Worm (Caenorhabditis elegans): ENCODE results near the gene T25D3.3.

Gene T25D3.3

DNA sequence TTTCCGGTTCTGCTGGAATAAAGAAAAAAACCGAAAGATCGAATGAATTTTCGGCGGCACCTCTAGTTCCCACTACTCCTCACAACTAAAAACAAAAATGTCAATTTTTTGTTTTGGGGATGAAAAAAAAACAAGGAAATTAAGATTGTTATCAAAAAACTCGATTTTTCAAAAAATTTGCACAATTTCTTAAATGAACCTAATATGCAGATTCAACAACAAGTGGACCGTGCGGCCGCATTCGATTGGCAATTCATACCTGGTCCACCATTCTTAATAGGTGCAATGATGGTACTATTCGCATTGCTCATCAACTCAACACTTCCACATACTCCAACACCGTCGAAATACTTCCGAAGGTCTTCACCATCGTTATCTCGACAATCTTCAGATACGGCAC is 888 bp upstream of the T25D3.3 start:
- TF ChIP-seq unc-86 (tag; optimal IDR thresholded peaks at IDR 0.05) (no peak), fkh-4 (tag; optimal IDR thresholded peaks at IDR 0.05; ENCODE audit: borderline replicate concordance) (no peak), hpl-2 (GFP tag; optimal IDR thresholded peaks at IDR 0.05) (no peak), aha-1 (tag; optimal IDR thresholded peaks at IDR 0.05) (no peak), jun-1 (tag; optimal IDR thresholded peaks at IDR 0.05) (no peak), efl-3 (GFP tag; optimal IDR thresholded peaks at IDR 0.05) (no peak), nhr-19 (GFP tag; conservative IDR thresholded peaks at IDR 0.05) (no peak)

ce11 chrII:155904-156303 is 3.5 kb downstream of the T25D3.3 start, which contains the start of gene mrpl-28:
Gene mrpl-28, minus strand, starts transcription at chrII:156009.
- TF ChIP-seq pqm-1 (tag; optimal IDR thresholded peaks at IDR 0.05) (peak; percentile 19), tbx-2 (tag; optimal IDR thresholded peaks at IDR 0.05) (peak; percentile 97), aly-2 (tag; optimal IDR thresholded peaks at IDR 0.05) (peak; percentile 92), alr-1 (tag; optimal IDR thresholded peaks at IDR 0.05; ENCODE audit: borderline replicate concordance) (no peak), ceh-88 (GFP tag; IDR thresholded peaks at IDR 0.05) (peak; percentile 92), ceh-63 (GFP tag; optimal IDR thresholded peaks at IDR 0.05) (no peak), efl-3 (GFP tag; optimal IDR thresholded peaks at IDR 0.05) (no peak), zag-1 (tag; optimal IDR thresholded peaks at IDR 0.05) (peak; percentile 56), ceh-82 (tag; optimal IDR thresholded peaks at IDR 0.05) (peak; percentile 94 to 97 (median 95)), ces-1 (GFP tag; optimal IDR thresholded peaks at IDR 0.05) (no peak), lsy-2 (tag; optimal IDR thresholded peaks at IDR 0.05) (peak; percentile 94 to 95), tlp-1 (tag; optimal IDR thresholded peaks at IDR 0.05) (no peak), ceh-90 (tag; optimal IDR thresholded peaks at IDR 0.05) (peak; percentile 72), ama-1 (optimal IDR thresholded peaks at IDR 0.05) (peak; percentile 59), mep-1 (tag; optimal IDR thresholded peaks at IDR 0.05) (peak; percentile 97), nhr-12 (tag; optimal IDR thresholded peaks at IDR 0.05) (peak; percentile 52), nhr-47 (tag; optimal IDR thresholded peaks at IDR 0.05) (peak; percentile 98), hlh-17 (GFP tag; optimal IDR thresholded peaks at IDR 0.05; ENCODE audit: borderline replicate concordance) (no peak), swsn-7 (tag; optimal IDR thresholded peaks at IDR 0.05) (peak; percentile 97), lin-39 (tag; optimal IDR thresholded peaks at IDR 0.05) (peak; percentile 95), hpl-2 (GFP tag; optimal IDR thresholded peaks at IDR 0.05) (peak; percentile 33), rnt-1 (tag; optimal IDR thresholded peaks at IDR 0.05) (peak; percentile 97), dsc-1 (tag; optimal IDR thresholded peaks at IDR 0.05) (peak; percentile 95), C34B4.2 (tag; optimal IDR thresholded peaks at IDR 0.05) (peak; percentile 27), ztf-4 (tag; optimal IDR thresholded peaks at IDR 0.05) (peak; percentile 93), lin-35 (GFP tag; optimal IDR thresholded peaks at IDR 0.05) (peak; percentile 95 to 98), nhr-71 (tag; optimal IDR thresholded peaks at IDR 0.05) (peak; percentile 98), egl-13 (tag; optimal IDR thresholded peaks at IDR 0.05) (peak; percentile 94), lin-14 (GFP tag; optimal IDR thresholded peaks at IDR 0.05) (peak; percentile 95), unc-62 (GFP tag; optimal IDR thresholded peaks at IDR 0.05) (no peak), xbp-1 (tag; optimal IDR thresholded peaks at IDR 0.05) (peak; percentile 96), fkh-4 (tag; optimal IDR thresholded peaks at IDR 0.05; ENCODE audit: borderline replicate concordance) (peak; percentile 74), pax-3 (tag; optimal IDR thresholded peaks at IDR 0.05) (peak; percentile 89), zip-4 (GFP tag; optimal IDR thresholded peaks at IDR 0.05) (peak; percentile 89), jun-1 (tag; optimal IDR thresholded peaks at IDR 0.05) (peak; percentile 90), elt-3 (tag; optimal IDR thresholded peaks at IDR 0.05) (peak in 3 of 6 experiments; percentile 61 to 89 (median 84)), egl-27 (tag; optimal IDR thresholded peaks at IDR 0.05) (peak in 1 of 2 experiments; percentile 40), lin-15B (tag; optimal IDR thresholded peaks at IDR 0.05) (peak; percentile 97), snu-23 (GFP tag; optimal IDR thresholded peaks at IDR 0.05) (peak; percentile 98), nhr-19 (GFP tag; conservative IDR thresholded peaks at IDR 0.05) (peak; percentile 95), lir-3 (tag; optimal IDR thresholded peaks at IDR 0.05; ENCODE audit: poor library complexity) (peak; percentile 91), fos-1 (tag; optimal IDR thresholded peaks at IDR 0.05) (peak; percentile 89), pag-3 (tag; optimal IDR thresholded peaks at IDR 0.05; ENCODE audit: borderline replicate concordance, insufficient read depth) (no peak), lin-13 (GFP tag; optimal IDR thresholded peaks at IDR 0.05) (peak; percentile 97), mef-2 (tag; optimal IDR thresholded peaks at IDR 0.05) (peak; percentile 68), skn-1 (tag; optimal IDR thresholded peaks at IDR 0.05) (peak; percentile 90), nhr-85 (tag) (peak; percentile 98)

Measured in whole organism, L1 larva.